Worm (Caenorhabditis elegans): ENCODE data around the gene T27A1.3.

The T27A1.3 gene

DNA sequence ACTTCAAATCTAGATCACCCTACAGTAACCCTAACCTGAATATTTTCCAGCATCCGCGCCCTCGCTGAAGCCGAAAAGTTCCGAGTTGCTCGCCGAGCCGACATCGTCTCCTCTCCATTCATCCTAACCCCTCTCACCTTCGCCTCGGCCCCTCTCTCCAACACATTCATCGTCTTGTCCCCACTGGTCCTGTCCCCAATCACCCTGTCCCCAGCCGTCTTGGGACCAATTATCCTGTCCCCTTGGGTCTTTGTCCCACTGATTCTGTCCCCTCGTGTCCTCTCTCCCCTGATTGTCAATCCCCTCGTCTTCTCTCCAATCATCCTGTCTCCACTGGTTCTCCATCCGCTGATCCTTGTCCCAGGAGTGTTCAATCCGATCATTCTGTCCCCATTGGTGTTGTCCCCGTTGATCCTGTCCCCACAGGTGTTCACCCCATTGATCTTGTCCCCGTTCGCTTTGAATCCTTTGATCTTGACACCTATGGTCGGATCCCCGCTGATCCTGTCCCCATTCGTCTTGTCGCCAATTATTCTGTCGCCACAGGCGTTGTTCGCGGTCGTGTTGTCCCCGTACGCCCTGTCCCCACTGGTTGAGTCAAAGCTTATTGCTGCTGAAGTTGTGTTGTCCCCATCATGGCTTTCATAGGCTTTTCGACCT, 16.0 kb downstream of the T27A1.3 start, which contains the start of gene lips-7:
TSS of gene lips-7 (plus strand) at position 610 of the 660 bp plus-strand sequence.
- TF ChIP-seq nhr-12 (tag; optimal IDR thresholded peaks at IDR 0.05) (no peak), M03D4.4 (tag; optimal IDR thresholded peaks at IDR 0.05) (no peak), flh-1 (GFP tag; optimal IDR thresholded peaks at IDR 0.05) (no peak), drap-1 (GFP tag; optimal IDR thresholded peaks at IDR 0.05) (no peak), mab-5 (tag; optimal IDR thresholded peaks at IDR 0.05) (no peak), ceh-83 (GFP tag; optimal IDR thresholded peaks at IDR 0.05) (no peak), ham-2 (GFP tag; optimal IDR thresholded peaks at IDR 0.05) (no peak), lin-13 (tag; optimal IDR thresholded peaks at IDR 0.05) (no peak), ztf-11 (tag; optimal IDR thresholded peaks at IDR 0.05) (no peak), zip-8 (tag; optimal IDR thresholded peaks at IDR 0.05) (no peak), pha-4 (tag; optimal IDR thresholded peaks at IDR 0.05) (no peak), bed-3 (GFP tag; optimal IDR thresholded peaks at IDR 0.05) (no peak), sptf-1 (tag; optimal IDR thresholded peaks at IDR 0.05) (no peak), cnd-1 (tag; optimal IDR thresholded peaks at IDR 0.05) (no peak), unc-120 (tag; optimal IDR thresholded peaks at IDR 0.05; ENCODE audit: poor library complexity, severe bottlenecking) (no peak)

ce11 chrII:555371-555770, 20.0 kb downstream of the T27A1.3 start:
- peak; percentile 5 for TF ChIP-seq unc-62 (GFP tag; optimal IDR thresholded peaks at IDR 0.05)
- TF ChIP-seq elt-3 (tag; optimal IDR thresholded peaks at IDR 0.05): no peak

ce11 chrII:556185-556584, 20.9 kb downstream of the T27A1.3 start, which contains the start of the genes C09E8.1 and C09E8.6:
TSS of gene C09E8.1 (plus strand) at chrII:556485.
TSS of gene C09E8.6 (plus strand) at chrII:556497.
- TF ChIP-seq tbx-8 (GFP tag; optimal IDR thresholded peaks at IDR 0.05) (no peak), lin-13 (tag; optimal IDR thresholded peaks at IDR 0.05) (no peak), ztf-11 (tag; optimal IDR thresholded peaks at IDR 0.05) (no peak), nhr-12 (tag; optimal IDR thresholded peaks at IDR 0.05) (no peak), mep-1 (tag; optimal IDR thresholded peaks at IDR 0.05) (no peak), pha-4 (tag; optimal IDR thresholded peaks at IDR 0.05) (no peak), nhr-28 (tag; optimal IDR thresholded peaks at IDR 0.05) (no peak), blmp-1 (tag; optimal IDR thresholded peaks at IDR 0.05) (no peak), lin-32 (GFP tag; optimal IDR thresholded peaks at IDR 0.05) (no peak), nhr-237 (tag; optimal IDR thresholded peaks at IDR 0.05) (no peak), elt-1 (tag; optimal IDR thresholded peaks at IDR 0.05; ENCODE audit: borderline replicate concordance, insufficient read depth) (no peak), unc-120 (tag; optimal IDR thresholded peaks at IDR 0.05; ENCODE audit: poor library complexity, severe bottlenecking) (no peak), unc-39 (tag; optimal IDR thresholded peaks at IDR 0.05) (no peak), nhr-76 (tag; optimal IDR thresholded peaks at IDR 0.05) (no peak), hlh-1 (tag; optimal IDR thresholded peaks at IDR 0.05) (no peak), M03D4.4 (tag; optimal IDR thresholded peaks at IDR 0.05) (no peak), ceh-43 (GFP tag; optimal IDR thresholded peaks at IDR 0.05) (no peak), drap-1 (GFP tag; optimal IDR thresholded peaks at IDR 0.05) (no peak)

ce11 chrII:568776-569175, 33.5 kb downstream of the T27A1.3 start, which contains the start of gene W08F4.5:
TSS of gene W08F4.5 (minus strand) at chrII:568876.
- TF ChIP-seq drap-1 (GFP tag; optimal IDR thresholded peaks at IDR 0.05) (no peak), unc-120 (tag; optimal IDR thresholded peaks at IDR 0.05; ENCODE audit: poor library complexity, severe bottlenecking) (no peak), ceh-39 (tag; optimal IDR thresholded peaks at IDR 0.05) (no peak), elt-3 (tag; optimal IDR thresholded peaks at IDR 0.05) (no peak)

DNA sequence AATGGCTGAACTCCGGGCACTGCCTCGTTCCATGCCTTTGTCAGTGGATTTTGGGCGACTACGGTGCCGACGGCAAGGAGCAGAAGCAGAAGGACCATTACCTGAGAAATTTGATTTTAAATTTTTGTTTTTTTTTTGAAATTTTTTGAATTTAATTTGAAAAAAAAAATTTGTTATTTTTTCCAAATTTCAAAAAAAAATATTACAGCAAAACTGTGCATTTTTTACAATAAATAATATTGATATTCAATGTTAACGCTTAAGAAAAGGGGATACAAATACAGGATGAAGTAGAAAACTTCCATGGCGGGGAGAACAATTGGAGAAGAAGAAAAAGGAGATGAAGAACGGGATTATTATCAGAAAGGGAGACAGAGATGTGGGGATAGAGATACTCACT, 36.7 kb downstream of the T27A1.3 start, which contains the start of gene mlt-8:
TSS of gene mlt-8 (minus strand) at position 101 of the 400 bp plus-strand sequence.
- TF ChIP-seq drap-1 (GFP tag; optimal IDR thresholded peaks at IDR 0.05): no peak
- no peak for TF ChIP-seq ces-1 (GFP tag; optimal IDR thresholded peaks at IDR 0.05)
- no peak for TF ChIP-seq nhr-76 (tag; optimal IDR thresholded peaks at IDR 0.05)

- TF ChIP-seq mab-5 (tag; optimal IDR thresholded peaks at IDR 0.05): no peak
- TF ChIP-seq nhr-237 (tag; optimal IDR thresholded peaks at IDR 0.05): no peak
- TF ChIP-seq ceh-83 (GFP tag; optimal IDR thresholded peaks at IDR 0.05): no peak
These were observed 38.7 kb downstream of the T27A1.3 start for ce11 chrII:574064-574463.

Data from whole organism, mixed stage, embryonic.